Fruit fly (Drosophila melanogaster) Kc167 (cell line): ENCODE results near the gene CG15208.
"Not testable (repeated sequence)": the region's sequence is repeated elsewhere in the genome, so short reads cannot be mapped to it uniquely, and the experiment has no call there.

Experiments
- Myc ChIP-seq: fragments of >200 bp; optimal IDR thresholded peaks from 2 replicates; lab custom pipeline; 2017; ENCODE audit warnings: missing external identifiers
- Sin3A ChIP-seq: fragments of >200 bp; optimal IDR thresholded peaks from 2 replicates; lab custom pipeline; 2018; ENCODE audit warnings: missing external identifiers
- h ChIP-seq: fragments of >200 bp; optimal IDR thresholded peaks from 3 replicates; lab custom pipeline; 2018; ENCODE audit warnings: missing external identifiers
- ttk ChIP-seq: sonication (Bioruptor generic); optimal IDR thresholded peaks from 2 replicates; lab custom pipeline; 2017; ENCODE audit warnings: missing external identifiers

- TF ChIP-seq Myc, h, ttk, Sin3A (lab: Kevin White, UChicago): not testable (repeated sequence)
Measured at dm6 chrX:10950930-10951329, 51.2 kb downstream of the CG15208 start, which contains the start of gene Rab9Fa.
